Fruit fly (Drosophila melanogaster): ENCODE results near the gene CG14075.

Gene CG14075

dm6 chr3L:19024800-19025199, 40.0 kb downstream of the CG14075 start (continued):
- TF ChIP-seq lmd (GFP tag; IDR thresholded peaks at IDR 0.05) (peak; percentile 65), CG8924 (tag; optimal IDR thresholded peaks at IDR 0.05) (peak; percentile 85), psq (GFP tag; optimal IDR thresholded peaks at IDR 0.05) (peak; percentile 5), onecut (GFP tag; IDR thresholded peaks at IDR 0.05) (no peak; the same call in none of the 2 replicates), Spps (tag; optimal IDR thresholded peaks at IDR 0.05) (peak; percentile 79), CG11093 (GFP tag; IDR thresholded peaks at IDR 0.05) (peak; percentile 62; the same call in 2 of the 3 replicates), emc (GFP tag; optimal IDR thresholded peaks at IDR 0.05) (no peak), CTCF (GFP tag; optimal IDR thresholded peaks at IDR 0.05) (peak; percentile 36), yki (optimal IDR thresholded peaks at IDR 0.05) (no peak), lilli (GFP tag; optimal IDR thresholded peaks at IDR 0.05) (peak; percentile 66), Hand (GFP tag; optimal IDR thresholded peaks at IDR 0.05) (no peak), ken (GFP tag; IDR thresholded peaks at IDR 0.05) (peak; percentile 68; the same call in 2 of the 3 replicates), GATAe (GFP tag; conservative IDR thresholded peaks at IDR 0.05) (no peak), CG18599 (GFP tag; optimal IDR thresholded peaks at IDR 0.05) (no peak), HmgD (GFP tag; optimal IDR thresholded peaks at IDR 0.05) (peak; percentile 29), sens-2 (GFP tag; IDR thresholded peaks at IDR 0.05) (peak; percentile 76), Ravus (GFP tag; IDR thresholded peaks at IDR 0.05) (peak; percentile 33; the same call in 1 of the 2 replicates), CG32767 (GFP tag; IDR thresholded peaks at IDR 0.05) (peak; percentile 60), gem (tag; optimal IDR thresholded peaks at IDR 0.05) (peak; percentile 79), ttk (GFP tag; IDR thresholded peaks at IDR 0.05) (peak; percentile 87), run (tag; optimal IDR thresholded peaks at IDR 0.05) (no peak), CG12744 (GFP tag; optimal IDR thresholded peaks at IDR 0.05) (peak; percentile 59), exex (tag; optimal IDR thresholded peaks at IDR 0.05) (no peak), nerfin-1 (tag; optimal IDR thresholded peaks at IDR 0.05) (peak; percentile 75), CG9215 (GFP tag; IDR thresholded peaks at IDR 0.05) (peak; percentile 33; the same call in 1 of the 2 replicates), lola (GFP tag; optimal IDR thresholded peaks at IDR 0.05) (peak in 1 of 3 experiments; percentile 83), pum (GFP tag; optimal IDR thresholded peaks at IDR 0.05) (peak; percentile 60), MBD-R2 (GFP tag; IDR thresholded peaks at IDR 0.05) (peak; percentile 38; the same call in 1 of the 2 replicates), NfI (GFP tag; optimal IDR thresholded peaks at IDR 0.05) (peak; percentile 69), CG12769 (tag; optimal IDR thresholded peaks at IDR 0.05) (peak; percentile 39), PHDP (tag; optimal IDR thresholded peaks at IDR 0.05) (peak; percentile 81), Sox100B (GFP tag; optimal IDR thresholded peaks at IDR 0.05) (peak; percentile 62), zen2 (GFP tag; IDR thresholded peaks at IDR 0.05; ENCODE audit: partially characterized antibody) (no peak), Dll (GFP tag; IDR thresholded peaks at IDR 0.05; ENCODE audit: partially characterized antibody) (no peak), Hr3 (GFP tag; optimal IDR thresholded peaks at IDR 0.05) (peak; percentile 71), chn (GFP tag; optimal IDR thresholded peaks at IDR 0.05) (peak; percentile 86), sna (GFP tag; IDR thresholded peaks at IDR 0.05; ENCODE audit: partially characterized antibody) (no peak), scrt (GFP tag; optimal IDR thresholded peaks at IDR 0.05) (peak; percentile 56), CG16813 (GFP tag; IDR thresholded peaks at IDR 0.05; ENCODE audit: partially characterized antibody) (no peak), dati (GFP tag; IDR thresholded peaks at IDR 0.05) (peak; percentile 66; the same call in 1 of the 2 replicates), Atf6 (GFP tag; IDR thresholded peaks at IDR 0.05) (peak; percentile 61; the same call in 1 of the 2 replicates), dysf (GFP tag; IDR thresholded peaks at IDR 0.05) (peak; percentile 79), ato (GFP tag; IDR thresholded peaks at IDR 0.05; ENCODE audit: partially characterized antibody) (no peak), Dip3 (GFP tag; optimal IDR thresholded peaks at IDR 0.05) (peak; percentile 22), HHEX (GFP tag; optimal IDR thresholded peaks at IDR 0.05) (peak; percentile 75), CG31388 (GFP tag; optimal IDR thresholded peaks at IDR 0.05) (no peak), CG14860 (GFP tag; IDR thresholded peaks at IDR 0.05; ENCODE audit: partially characterized antibody) (no peak), D (optimal IDR thresholded peaks at IDR 0.05) (no peak), D (GFP tag; optimal IDR thresholded peaks at IDR 0.05) (peak; percentile 20), ranshi (GFP tag; IDR thresholded peaks at IDR 0.05) (peak; percentile 48; the same call in 1 of the 2 replicates), CG42726 (GFP tag; IDR thresholded peaks at IDR 0.05; ENCODE audit: partially characterized antibody) (no peak)
